Worm (Caenorhabditis elegans) whole organism, late embryonic: Measurements from ENCODE around the gene C27H6.9.

Experiments
- C38D4.7 ChIP-seq: fragments of 200-800 bp; sonication (Bioruptor generic); optimal IDR thresholded peaks from 2 replicates; lab custom pipeline; 2018; ENCODE audit warnings: mild to moderate bottlenecking, missing genetic modification characterization, moderate library complexity, missing compliant biosample characterization
- F13H6.1 ChIP-seq: sonication (generic microtip); optimal IDR thresholded peaks from 2 replicates; lab custom pipeline; 2016; ENCODE audit warnings: missing genetic modification characterization, missing compliant biosample characterization
- Y22D7AL.16 ChIP-seq: sonication (generic microtip); optimal IDR thresholded peaks from 2 replicates; lab custom pipeline; 2016; ENCODE audit warnings: missing genetic modification characterization, missing compliant biosample characterization
- ama-1 ChIP-seq: fragments of 150-350 bp; optimal IDR thresholded peaks from 2 replicates; lab custom pipeline; 2014
- ceh-14 ChIP-seq: sonication (generic microtip); optimal IDR thresholded peaks from 2 replicates; lab custom pipeline; 2016; ENCODE audit warnings: missing genotype, missing genetic modification characterization, missing compliant biosample characterization
- ceh-2 ChIP-seq: sonication (generic microtip); optimal IDR thresholded peaks from 2 replicates; lab custom pipeline; 2016; ENCODE audit warnings: missing genotype, missing genetic modification characterization, missing compliant biosample characterization
- ceh-24 ChIP-seq: sonication (generic microtip); optimal IDR thresholded peaks from 2 replicates; lab custom pipeline; 2016; ENCODE audit warnings: mild to moderate bottlenecking, missing genetic modification characterization, missing compliant biosample characterization
- ceh-30 ChIP-seq: fragments of 150-350 bp; optimal IDR thresholded peaks from 2 replicates; lab custom pipeline; 2014; ENCODE audit warnings: missing biosample characterization, missing genetic modification characterization
- ceh-31 ChIP-seq: sonication (generic microtip); optimal IDR thresholded peaks from 2 replicates; lab custom pipeline; 2016; ENCODE audit warnings: missing genetic modification characterization, missing compliant biosample characterization
- ceh-45 ChIP-seq: fragments of 200-800 bp; sonication (Bioruptor generic); IDR thresholded peaks from 2 replicates; pipeline ENCODE4 v1.3.6; 2022; ENCODE audit warnings: missing genetic modification reagents, missing genetic modification characterization, missing compliant biosample characterization
- ceh-48 ChIP-seq: sonication (generic microtip); optimal IDR thresholded peaks from 2 replicates; lab custom pipeline; 2016; ENCODE audit warnings: missing genetic modification characterization, inconsistent platforms, missing compliant biosample characterization
- ceh-9 ChIP-seq: sonication (generic microtip); optimal IDR thresholded peaks from 2 replicates; lab custom pipeline; 2016; ENCODE audit warnings: mild to moderate bottlenecking, missing genetic modification characterization, inconsistent platforms, missing compliant biosample characterization
- che-1 ChIP-seq: sonication (generic microtip); optimal IDR thresholded peaks from 2 replicates; lab custom pipeline; 2016; ENCODE audit warnings: mild to moderate bottlenecking, missing genetic modification characterization, missing compliant biosample characterization
- elt-2 ChIP-seq: sonication (generic microtip); optimal IDR thresholded peaks from 2 replicates; lab custom pipeline; 2016; ENCODE audit warnings: missing genetic modification reagents, missing genetic modification characterization, missing compliant biosample characterization
- ets-4 ChIP-seq: sonication (generic microtip); optimal IDR thresholded peaks from 2 replicates; lab custom pipeline; 2016; ENCODE audit warnings: missing genetic modification characterization, missing compliant biosample characterization
- fax-1 ChIP-seq: sonication (generic microtip); optimal IDR thresholded peaks from 2 replicates; lab custom pipeline; 2016; ENCODE audit warnings: missing genotype, missing genetic modification characterization, missing compliant biosample characterization
- hlh-15 ChIP-seq: sonication (generic microtip); optimal IDR thresholded peaks from 2 replicates; lab custom pipeline; 2016; ENCODE audit warnings: missing genetic modification characterization, missing compliant biosample characterization
- hlh-6 ChIP-seq: sonication (generic microtip); optimal IDR thresholded peaks from 2 replicates; lab custom pipeline; 2016; ENCODE audit warnings: missing genotype, missing genetic modification characterization, missing compliant biosample characterization
- hlh-8 ChIP-seq: sonication (generic microtip); optimal IDR thresholded peaks from 2 replicates; lab custom pipeline; 2016; ENCODE audit warnings: missing genotype, missing genetic modification characterization, missing compliant biosample characterization
- lim-6 ChIP-seq: sonication (generic microtip); optimal IDR thresholded peaks from 2 replicates; lab custom pipeline; 2016; ENCODE audit warnings: missing genetic modification characterization, missing compliant biosample characterization
- nfya-1 ChIP-seq: sonication (generic microtip); optimal IDR thresholded peaks from 2 replicates; lab custom pipeline; 2017; ENCODE audit warnings: missing genetic modification characterization, mild to moderate bottlenecking, missing compliant biosample characterization, antibody characterized with exemption, moderate library complexity
- npax-4 ChIP-seq: sonication (generic microtip); optimal IDR thresholded peaks from 2 replicates; lab custom pipeline; 2016; ENCODE audit warnings: missing genetic modification characterization, missing compliant biosample characterization
- odd-2 ChIP-seq: sonication (generic microtip); optimal IDR thresholded peaks from 2 replicates; lab custom pipeline; 2017; ENCODE audit warnings: antibody characterized with exemption, mild to moderate bottlenecking, missing genetic modification characterization, missing compliant biosample characterization
- pag-3 ChIP-seq: sonication (generic microtip); optimal IDR thresholded peaks from 2 replicates; lab custom pipeline; 2016; ENCODE audit warnings: missing compliant biosample characterization, missing genetic modification characterization, borderline replicate concordance
- pax-1 ChIP-seq: fragments of 150-350 bp; optimal IDR thresholded peaks from 2 replicates; lab custom pipeline; 2014; ENCODE audit warnings: missing biosample characterization, missing genetic modification characterization
- pha-2 ChIP-seq: sonication (generic microtip); optimal IDR thresholded peaks from 2 replicates; lab custom pipeline; 2017; ENCODE audit warnings: mild to moderate bottlenecking, missing genetic modification characterization, missing compliant biosample characterization
- pqm-1 ChIP-seq: sonication (generic microtip); optimal IDR thresholded peaks from 2 replicates; lab custom pipeline; 2016; ENCODE audit warnings: missing genetic modification characterization, missing compliant biosample characterization
- ref-2 ChIP-seq: sonication (generic microtip); optimal IDR thresholded peaks from 2 replicates; lab custom pipeline; 2016; ENCODE audit warnings: missing genetic modification characterization, missing compliant biosample characterization
- rnt-1 ChIP-seq: sonication (generic microtip); optimal IDR thresholded peaks from 2 replicates; lab custom pipeline; 2016; ENCODE audit warnings: missing genetic modification characterization, missing compliant biosample characterization
- sdc-2 ChIP-seq: sonication (generic microtip); optimal IDR thresholded peaks from 2 replicates; lab custom pipeline; 2016; ENCODE audit warnings: missing genotype, missing genetic modification characterization, missing compliant biosample characterization
- tbx-2 ChIP-seq: sonication (generic microtip); optimal IDR thresholded peaks from 2 replicates; lab custom pipeline; 2016; ENCODE audit warnings: missing genetic modification characterization, missing compliant biosample characterization
- tbx-7 ChIP-seq: sonication (generic microtip); optimal IDR thresholded peaks from 2 replicates; lab custom pipeline; 2016; ENCODE audit warnings: missing genotype, missing genetic modification characterization, missing compliant biosample characterization
- ttx-3 ChIP-seq: sonication (generic microtip); optimal IDR thresholded peaks from 2 replicates; lab custom pipeline; 2016; ENCODE audit warnings: missing genetic modification reagents, missing genetic modification characterization, missing compliant biosample characterization
- unc-3 ChIP-seq, 2 experiments: fragments of 200-800 bp in 1 of 2; sonication (Bioruptor generic) in 1 of 2; sonication (generic microtip) in 1 of 2; conservative IDR thresholded peaks in 1 of 2; optimal IDR thresholded peaks in 1 of 2; 2 replicates each; pipeline versions ENCODE4 v1.3.6 to Lab custom; 2016 to 2022; ENCODE audit warnings: missing compliant biosample characterization in 2 of 2, missing genetic modification characterization in 2 of 2, missing genetic modification reagents in 1 of 2
- unc-42 ChIP-seq: sonication (generic microtip); optimal IDR thresholded peaks from 2 replicates; lab custom pipeline; 2016; ENCODE audit warnings: missing genotype, missing genetic modification characterization, missing compliant biosample characterization
- unc-86 ChIP-seq: sonication (generic microtip); optimal IDR thresholded peaks from 2 replicates; lab custom pipeline; 2016; ENCODE audit warnings: missing genetic modification characterization, missing compliant biosample characterization
- zip-5 ChIP-seq: sonication (generic microtip); optimal IDR thresholded peaks from 2 replicates; lab custom pipeline; 2016; ENCODE audit warnings: missing genetic modification characterization, missing compliant biosample characterization
- ztf-16 ChIP-seq: sonication (generic microtip); optimal IDR thresholded peaks from 2 replicates; lab custom pipeline; 2017; ENCODE audit warnings: missing genetic modification characterization, missing compliant biosample characterization

The C27H6.9 gene

ce11 chrV:9970119-9970518 is 12.5 kb upstream of the C27H6.9 start (continued):
- TF ChIP-seq unc-3 (GFP tag; conservative IDR thresholded peaks at IDR 0.05; lab: Robert Waterston, UW) (peak; percentile 82), unc-3 (tag; optimal IDR thresholded peaks at IDR 0.05; lab: Kevin White, UChicago) (peak; percentile 90), hlh-6 (tag; lab: Kevin White, UChicago) (peak; percentile 95), ceh-48 (tag; lab: Kevin White, UChicago) (peak; percentile 78), npax-4 (tag; lab: Kevin White, UChicago) (peak; percentile 90), ets-4 (tag; lab: Kevin White, UChicago) (peak; percentile 71), pha-2 (tag; lab: Kevin White, UChicago) (peak; percentile 80), ztf-16 (tag; lab: Kevin White, UChicago) (peak; percentile 95), ceh-2 (tag; lab: Kevin White, UChicago) (peak; percentile 93), ceh-24 (peak; percentile 68), pag-3 (peak; percentile 85), unc-86 (tag; lab: Kevin White, UChicago) (peak; percentile 95), ttx-3 (tag; lab: Kevin White, UChicago) (peak; percentile 96), pqm-1 (tag; lab: Kevin White, UChicago) (peak; percentile 90), ceh-45 (peak; percentile 87), nfya-1 (tag; lab: Kevin White, UChicago) (peak; percentile 78), fax-1 (tag; lab: Kevin White, UChicago) (peak; percentile 85), C38D4.7 (GFP tag; lab: Kevin White, UChicago) (peak; percentile 91), ceh-30 (tag; lab: Kevin White, UChicago) (peak; percentile 38), hlh-15 (tag; lab: Kevin White, UChicago) (peak; percentile 93), ceh-14 (tag; lab: Kevin White, UChicago) (peak; percentile 95), hlh-8 (peak; percentile 79), che-1 (peak; percentile 91), rnt-1 (tag; lab: Kevin White, UChicago) (peak; percentile 77), odd-2 (tag; lab: Kevin White, UChicago) (peak; percentile 43), zip-5 (peak; percentile 74), F13H6.1 (tag; lab: Kevin White, UChicago) (peak; percentile 94), ama-1 (no peak), Y22D7AL.16 (tag; lab: Kevin White, UChicago) (peak; percentile 87), unc-42 (peak; percentile 78), ceh-9 (peak; percentile 90)

DNA sequence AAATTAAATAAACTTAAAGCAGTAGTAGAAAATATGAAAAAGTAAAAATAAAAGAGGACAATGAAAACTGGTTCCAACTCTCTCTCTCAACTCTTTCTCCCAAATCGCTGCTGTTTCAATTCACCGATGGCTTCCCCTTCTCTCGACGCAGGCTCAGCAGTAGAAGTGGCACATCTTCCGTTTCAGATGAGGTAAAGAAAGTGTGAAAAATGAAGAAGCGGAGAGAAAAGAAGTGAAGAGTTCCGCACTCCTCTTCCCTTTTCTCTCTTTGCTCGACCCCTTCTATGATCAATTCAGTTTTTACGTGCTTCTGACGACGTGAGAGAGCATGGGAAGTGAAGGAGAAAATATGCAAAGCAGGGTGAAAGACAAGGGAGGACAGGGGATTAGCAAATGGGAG is 8.4 kb upstream of the C27H6.9 start:
- TF ChIP-seq nfya-1 (tag; lab: Kevin White, UChicago), result peak; percentile 28
- peak; percentile 62 for TF ChIP-seq unc-42
- no peak for TF ChIP-seq ztf-16 (tag; lab: Kevin White, UChicago)
- TF ChIP-seq ceh-31 (tag; lab: Kevin White, UChicago), result peak; percentile 30

DNA sequence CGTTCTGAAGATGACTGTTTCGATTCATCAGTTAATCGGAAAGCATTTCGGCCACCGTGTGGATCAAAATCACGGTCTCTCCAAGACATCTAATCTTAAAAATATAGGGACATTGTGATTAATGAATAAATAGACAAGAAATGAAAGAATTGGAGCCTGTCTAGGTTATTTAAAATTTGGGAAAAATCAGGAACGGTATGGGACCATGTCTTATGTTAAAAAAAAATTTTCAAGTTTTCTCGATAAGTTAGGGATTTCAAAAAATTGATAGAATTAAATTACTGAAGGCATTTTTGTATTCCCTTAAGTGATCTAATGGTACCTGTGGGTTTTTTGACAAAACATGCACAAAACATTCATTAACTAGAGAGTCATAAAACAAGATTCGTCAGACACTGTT is 6.5 kb upstream of the C27H6.9 start, which contains the start of gene unc-41:
Gene unc-41, minus strand, starts transcription at position 101 of the 400 bp plus-strand sequence.
- no peak for TF ChIP-seq fax-1 (tag; lab: Kevin White, UChicago)
- TF ChIP-seq ttx-3 (tag; lab: Kevin White, UChicago), result no peak
- no peak for TF ChIP-seq pha-2 (tag; lab: Kevin White, UChicago)
- no peak for TF ChIP-seq unc-42
- no peak for TF ChIP-seq ceh-14 (tag; lab: Kevin White, UChicago)
- no peak for TF ChIP-seq pag-3
- TF ChIP-seq zip-5, result no peak
- no peak for TF ChIP-seq lim-6 (tag; lab: Kevin White, UChicago)
- TF ChIP-seq ceh-48 (tag; lab: Kevin White, UChicago), result no peak
- no peak for TF ChIP-seq hlh-15 (tag; lab: Kevin White, UChicago)
- no peak for TF ChIP-seq odd-2 (tag; lab: Kevin White, UChicago)
- no peak for TF ChIP-seq sdc-2
- TF ChIP-seq ref-2 (tag; lab: Kevin White, UChicago), result no peak
- no peak for TF ChIP-seq pax-1 (tag; lab: Kevin White, UChicago)
- TF ChIP-seq tbx-7 (tag; lab: Kevin White, UChicago), result no peak
- no peak for TF ChIP-seq elt-2 (tag; lab: Kevin White, UChicago)
- no peak for TF ChIP-seq tbx-2 (tag; lab: Kevin White, UChicago)
- TF ChIP-seq npax-4 (tag; lab: Kevin White, UChicago), result no peak
